Fruit fly (Drosophila melanogaster) whole organism, adult: ENCODE data around the gene pum.

Experiments
- CG11617 ChIP-seq: fragments of 200-800 bp; sonication (Bioruptor generic); optimal IDR thresholded peaks from 2 replicates; lab custom pipeline; 2017; ENCODE audit warnings: mild to moderate bottlenecking, missing biosample characterization, missing genetic modification reagents, missing genetic modification characterization
- CG12768 ChIP-seq: fragments of 200-800 bp; sonication (Bioruptor generic); optimal IDR thresholded peaks from 2 replicates; lab custom pipeline; 2017; ENCODE audit warnings: missing biosample characterization, missing genetic modification characterization, mild to moderate bottlenecking, moderate library complexity, missing genetic modification reagents
- CG14711 ChIP-seq: fragments of 200-800 bp; sonication (Bioruptor generic); optimal IDR thresholded peaks from 2 replicates; lab custom pipeline; 2018; ENCODE audit warnings: missing biosample characterization, mild to moderate bottlenecking, missing genetic modification characterization, moderate library complexity
- CG1620 ChIP-seq: fragments of 200-800 bp; sonication (Bioruptor generic); optimal IDR thresholded peaks from 2 replicates; lab custom pipeline; 2016; ENCODE audit warnings: missing biosample characterization, missing genetic modification characterization
- CG33017 ChIP-seq: fragments of 200-800 bp; sonication (Bioruptor generic); optimal IDR thresholded peaks from 2 replicates; lab custom pipeline; 2018; ENCODE audit warnings: missing biosample characterization, mild to moderate bottlenecking, missing genetic modification characterization, moderate library complexity
- CG5204 ChIP-seq: fragments of 200-800 bp; sonication (Bioruptor generic); optimal IDR thresholded peaks from 2 replicates; lab custom pipeline; 2016; ENCODE audit warnings: missing biosample characterization, missing genetic modification characterization
- CG7045 ChIP-seq: fragments of 200-800 bp; sonication (Bioruptor generic); optimal IDR thresholded peaks from 2 replicates; lab custom pipeline; 2017; ENCODE audit warnings: missing biosample characterization, mild to moderate bottlenecking, missing genetic modification characterization
- CG7101 ChIP-seq: fragments of 200-800 bp; sonication (Bioruptor generic); optimal IDR thresholded peaks from 2 replicates; lab custom pipeline; 2018; ENCODE audit warnings: missing biosample characterization, mild to moderate bottlenecking, missing genetic modification characterization, moderate library complexity
- Clk ChIP-seq: fragments of 200-800 bp; sonication (Bioruptor generic); optimal IDR thresholded peaks from 2 replicates; lab custom pipeline; 2017; ENCODE audit warnings: missing biosample characterization, missing genetic modification characterization
- Crg-1 ChIP-seq: fragments of 200-800 bp; sonication (Bioruptor generic); optimal IDR thresholded peaks from 2 replicates; lab custom pipeline; 2016; ENCODE audit warnings: missing biosample characterization, missing genetic modification characterization
- Hr96 ChIP-seq: fragments of 200-800 bp; sonication (Bioruptor generic); optimal IDR thresholded peaks from 2 replicates; lab custom pipeline; 2016; ENCODE audit warnings: missing biosample characterization, missing genetic modification characterization
- Mnt ChIP-seq: fragments of 200-800 bp; sonication (Bioruptor generic); optimal IDR thresholded peaks from 2 replicates; lab custom pipeline; 2016; ENCODE audit warnings: missing biosample characterization, mild to moderate bottlenecking, missing genetic modification characterization
- bab1 ChIP-seq: fragments of 200-800 bp; sonication (Bioruptor generic); optimal IDR thresholded peaks from 3 replicates; lab custom pipeline; 2019; ENCODE audit warnings: missing biosample characterization, mild to moderate bottlenecking, missing genetic modification characterization, moderate library complexity
- cic ChIP-seq: fragments of 200-800 bp; sonication (Bioruptor generic); optimal IDR thresholded peaks from 2 replicates; lab custom pipeline; 2017; ENCODE audit warnings: missing biosample characterization, mild to moderate bottlenecking, missing genetic modification characterization, moderate library complexity
- cnc ChIP-seq, 2 experiments: fragments of >200 bp; optimal IDR thresholded peaks; 2 replicates each; lab custom pipeline; 2017
- kay ChIP-seq: fragments of 200-800 bp; sonication (Bioruptor generic); peaks from one replicate; lab custom pipeline; 2016; ENCODE audit warnings: missing biosample characterization, missing genetic modification characterization, borderline replicate concordance
- ovo ChIP-seq: fragments of 200-800 bp; sonication (Bioruptor generic); optimal IDR thresholded peaks from 2 replicates; lab custom pipeline; 2016; ENCODE audit warnings: missing biosample characterization, missing genetic modification characterization
- pad ChIP-seq: fragments of 200-800 bp; sonication (Bioruptor generic); optimal IDR thresholded peaks from 3 replicates; lab custom pipeline; 2017; ENCODE audit warnings: missing biosample characterization, missing genetic modification characterization, mild to moderate bottlenecking, moderate library complexity, missing genetic modification reagents
- tj ChIP-seq: fragments of 200-800 bp; sonication (Bioruptor generic); optimal IDR thresholded peaks from 3 replicates; lab custom pipeline; 2017; ENCODE audit warnings: missing biosample characterization, mild to moderate bottlenecking, missing genetic modification characterization, moderate library complexity
- toe ChIP-seq: fragments of 200-800 bp; sonication (Bioruptor generic); optimal IDR thresholded peaks from 2 replicates; lab custom pipeline; 2016; ENCODE audit warnings: missing biosample characterization, missing genetic modification characterization

The pum gene

DNA sequence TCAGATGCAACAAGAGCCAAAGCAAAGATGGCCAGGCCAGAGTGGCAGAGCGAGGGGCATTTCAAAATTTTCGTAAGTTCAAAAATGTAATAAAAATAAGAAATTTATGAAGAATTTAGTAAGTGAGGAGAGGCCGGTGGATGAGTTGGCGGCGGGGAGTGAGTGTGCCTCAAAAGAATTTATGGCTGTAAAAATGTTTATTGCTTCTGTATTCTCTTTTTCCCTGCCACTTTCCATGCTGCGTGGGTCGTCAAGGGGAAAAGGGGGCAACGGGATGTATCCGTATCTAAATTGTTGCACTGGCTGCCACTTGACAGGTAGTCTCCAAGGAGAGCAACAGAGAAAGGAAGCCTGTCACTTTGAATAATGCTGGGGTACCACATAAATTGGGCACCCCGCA is 106.0 kb downstream of the pum start:
- TF ChIP-seq CG7101 (tag; lab: Kevin White, UChicago) (no peak), tj (no peak), CG11617 (no peak), Mnt (GFP tag; lab: Kevin White, UChicago) (no peak), CG7045 (GFP tag; lab: Kevin White, UChicago) (no peak), toe (no peak), CG14711 (tag; lab: Kevin White, UChicago) (no peak), pad (no peak), cnc (optimal IDR thresholded peaks at IDR 0.05; lab: Kevin White, UChicago) (no peak), CG1620 (no peak), CG5204 (GFP tag; lab: Kevin White, UChicago) (no peak), CG33017 (no peak), Clk (GFP tag; lab: Kevin White, UChicago) (no peak)

DNA sequence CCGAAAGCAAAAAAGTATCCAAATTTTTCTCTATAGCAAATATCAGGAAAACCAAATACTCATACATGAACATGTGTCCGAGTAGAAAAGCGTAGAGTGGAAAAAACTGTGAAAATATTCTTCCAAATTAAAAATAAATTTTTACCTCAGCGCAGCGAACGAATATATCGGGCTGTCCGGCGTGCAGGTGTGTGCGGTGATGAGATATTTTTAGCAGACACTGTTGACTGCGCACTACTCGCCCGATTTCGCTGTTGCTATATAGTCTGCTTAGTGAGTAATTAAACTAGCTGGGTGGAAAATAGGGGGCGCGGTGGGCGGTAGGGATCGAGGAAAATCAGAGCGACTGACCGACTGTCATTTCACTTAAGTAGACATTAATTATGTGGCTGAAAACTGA is 107.3 kb downstream of the pum start:
- TF ChIP-seq cic (GFP tag; lab: Kevin White, UChicago) (no peak), Hr96 (GFP tag; lab: Kevin White, UChicago) (no peak), CG14711 (tag; lab: Kevin White, UChicago) (no peak)

DNA sequence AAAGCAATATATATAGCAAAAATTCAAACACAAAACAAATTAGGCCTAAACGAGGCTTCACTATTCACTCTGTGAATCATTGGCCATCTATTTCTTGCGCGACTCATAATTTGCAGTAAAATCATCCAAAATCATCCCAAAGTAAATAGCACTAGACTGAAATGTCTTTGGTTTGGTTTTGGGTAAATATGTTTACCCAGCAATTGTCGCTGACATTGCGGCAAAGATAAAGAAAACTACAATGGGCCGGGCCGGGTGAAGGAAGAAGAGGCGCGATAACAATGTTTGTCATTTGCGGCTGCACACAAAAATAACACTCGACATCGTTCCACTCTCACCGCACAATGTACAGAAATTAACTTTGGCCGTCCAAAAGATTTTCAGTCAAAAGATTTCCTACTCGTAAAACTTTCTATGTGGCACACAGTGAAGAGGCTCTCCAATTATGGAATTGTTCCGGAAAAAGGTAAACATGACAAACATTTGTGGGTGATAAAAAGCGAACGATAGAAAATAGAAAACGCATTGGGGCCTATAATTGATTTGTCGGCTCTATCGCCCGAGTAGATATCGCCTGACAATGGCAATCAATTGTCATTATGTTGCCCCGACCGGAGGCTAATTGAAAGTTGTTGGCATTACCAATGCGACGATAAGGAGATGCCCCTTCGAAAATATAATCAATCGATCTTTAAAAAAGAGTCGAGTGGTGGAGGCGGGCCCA is 110.4 kb downstream of the pum start:
- TF ChIP-seq cnc (optimal IDR thresholded peaks at IDR 0.05; lab: Kevin White, UChicago) = no peak
- TF ChIP-seq CG7101 (tag; lab: Kevin White, UChicago) = peak; percentile 74
- TF ChIP-seq CG33017 = peak; percentile 24
- TF ChIP-seq Hr96 (GFP tag; lab: Kevin White, UChicago) = peak; percentile 12
- TF ChIP-seq ovo (GFP tag; lab: Kevin White, UChicago) = peak; percentile 72
- peak; percentile 34 for TF ChIP-seq pad
- peak; percentile 70 for TF ChIP-seq CG12768 (GFP tag; lab: Kevin White, UChicago)
- TF ChIP-seq bab1 (GFP tag; lab: Kevin White, UChicago) = no peak
- peak; percentile 32 for TF ChIP-seq CG1620
- TF ChIP-seq kay = peak; percentile 78
- peak; percentile 36 for TF ChIP-seq cic (GFP tag; lab: Kevin White, UChicago)
- peak; percentile 78 for TF ChIP-seq Crg-1
- TF ChIP-seq CG5204 (GFP tag; lab: Kevin White, UChicago) = peak; percentile 6
- peak; percentile 59 for TF ChIP-seq CG14711 (tag; lab: Kevin White, UChicago)
- peak; percentile 62 for TF ChIP-seq CG7045 (GFP tag; lab: Kevin White, UChicago)
- peak; percentile 32 for TF ChIP-seq Clk (GFP tag; lab: Kevin White, UChicago)
- TF ChIP-seq toe = no peak
- TF ChIP-seq CG11617 = peak; percentile 65
- TF ChIP-seq Mnt (GFP tag; lab: Kevin White, UChicago) = peak; percentile 30
- peak; percentile 18 for TF ChIP-seq tj

dm6 chr3R:9121874-9122486 is 115.5 kb downstream of the pum start:
- no peak for TF ChIP-seq Clk (GFP tag; lab: Kevin White, UChicago)
- no peak for TF ChIP-seq Crg-1
- TF ChIP-seq CG1620 = no peak
- TF ChIP-seq CG12768 (GFP tag; lab: Kevin White, UChicago) = no peak
- no peak for TF ChIP-seq pad
- TF ChIP-seq kay = no peak
- no peak for TF ChIP-seq CG11617

dm6 chr3R:9104807-9105206 is 132.7 kb downstream of the pum start:
- TF ChIP-seq CG5204 (GFP tag; lab: Kevin White, UChicago) (no peak), CG14711 (tag; lab: Kevin White, UChicago) (no peak), CG11617 (no peak)

DNA sequence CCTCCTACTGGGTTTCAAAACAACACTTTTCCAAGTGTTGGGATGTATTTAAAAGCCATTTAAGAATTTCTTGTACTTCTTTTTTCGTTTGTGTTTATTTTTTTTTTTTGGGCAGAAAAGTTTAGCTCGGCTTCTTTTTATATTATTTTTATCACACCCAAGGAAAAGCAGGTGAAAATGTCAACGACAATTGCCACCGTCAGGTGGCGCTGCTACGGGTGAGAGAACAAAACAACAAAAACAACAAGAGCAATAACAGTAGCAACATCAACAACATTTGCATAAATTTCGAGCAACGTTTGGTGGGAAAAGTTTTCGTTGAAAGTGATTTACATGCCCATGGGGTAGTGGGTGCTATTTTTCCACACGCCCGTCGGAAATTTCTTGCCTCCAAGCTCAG is 147.2 kb downstream of the pum start:
- TF ChIP-seq CG7045 (GFP tag; lab: Kevin White, UChicago) (no peak), toe (no peak), pad (no peak), ovo (GFP tag; lab: Kevin White, UChicago) (no peak), CG14711 (tag; lab: Kevin White, UChicago) (no peak), CG33017 (no peak), cic (GFP tag; lab: Kevin White, UChicago) (no peak), CG12768 (GFP tag; lab: Kevin White, UChicago) (no peak), CG7101 (tag; lab: Kevin White, UChicago) (no peak), Mnt (GFP tag; lab: Kevin White, UChicago) (no peak), cnc (optimal IDR thresholded peaks at IDR 0.05; lab: Kevin White, UChicago) (no peak), tj (no peak)

- no peak for TF ChIP-seq cic (GFP tag; lab: Kevin White, UChicago)
- no peak for TF ChIP-seq ovo (GFP tag; lab: Kevin White, UChicago)
- TF ChIP-seq Hr96 (GFP tag; lab: Kevin White, UChicago) = no peak
- no peak for TF ChIP-seq CG33017
Observed at dm6 chr3R:9085306-9085705, 152.2 kb downstream of the pum start.
